Fruit fly (Drosophila melanogaster): ENCODE measurements around the gene CG5024.

CG5024 gene

DNA sequence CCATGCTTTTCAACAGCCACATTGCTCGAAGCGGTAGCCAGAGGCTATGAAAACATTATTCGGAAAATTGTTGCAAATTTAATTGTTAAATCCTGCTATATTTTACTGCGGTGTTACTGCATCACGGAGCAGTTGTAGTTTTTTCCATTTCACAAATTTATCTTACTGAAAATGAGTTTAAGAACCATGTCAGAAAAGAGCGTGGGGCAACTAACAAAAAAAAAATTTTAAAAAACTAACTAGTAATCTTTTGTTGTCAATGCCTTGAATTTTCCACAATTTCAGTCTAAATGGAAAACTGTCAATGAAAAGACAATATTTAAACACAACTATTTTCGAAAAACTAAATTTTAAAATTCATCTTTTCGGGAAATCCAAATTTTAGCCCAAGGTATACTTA lies at the start of gene CG5024:
CG5024 (plus strand) TSS at position 301 of the 400 bp plus-strand sequence.
- TF ChIP-seq Abd-B (GFP tag; optimal IDR thresholded peaks at IDR 0.05) = no peak
- no peak for TF ChIP-seq Dfd (GFP tag; optimal IDR thresholded peaks at IDR 0.05)
- no peak for TF ChIP-seq N (GFP tag; optimal IDR thresholded peaks at IDR 0.05)
- no peak for TF ChIP-seq br (GFP tag; optimal IDR thresholded peaks at IDR 0.05)
- no peak for TF ChIP-seq dmrt93B (GFP tag; optimal IDR thresholded peaks at IDR 0.05)
- TF ChIP-seq lola (GFP tag; optimal IDR thresholded peaks at IDR 0.05) = no peak
- no peak for TF ChIP-seq h (GFP tag; optimal IDR thresholded peaks at IDR 0.05)
- TF ChIP-seq OdsH (GFP tag; optimal IDR thresholded peaks at IDR 0.05) = no peak
- no peak for TF ChIP-seq tai (GFP tag; optimal IDR thresholded peaks at IDR 0.05)
- no peak for TF ChIP-seq psq (GFP tag; optimal IDR thresholded peaks at IDR 0.05)
- TF ChIP-seq dsf (GFP tag; optimal IDR thresholded peaks at IDR 0.05; ENCODE audit: borderline replicate concordance) = no peak

DNA sequence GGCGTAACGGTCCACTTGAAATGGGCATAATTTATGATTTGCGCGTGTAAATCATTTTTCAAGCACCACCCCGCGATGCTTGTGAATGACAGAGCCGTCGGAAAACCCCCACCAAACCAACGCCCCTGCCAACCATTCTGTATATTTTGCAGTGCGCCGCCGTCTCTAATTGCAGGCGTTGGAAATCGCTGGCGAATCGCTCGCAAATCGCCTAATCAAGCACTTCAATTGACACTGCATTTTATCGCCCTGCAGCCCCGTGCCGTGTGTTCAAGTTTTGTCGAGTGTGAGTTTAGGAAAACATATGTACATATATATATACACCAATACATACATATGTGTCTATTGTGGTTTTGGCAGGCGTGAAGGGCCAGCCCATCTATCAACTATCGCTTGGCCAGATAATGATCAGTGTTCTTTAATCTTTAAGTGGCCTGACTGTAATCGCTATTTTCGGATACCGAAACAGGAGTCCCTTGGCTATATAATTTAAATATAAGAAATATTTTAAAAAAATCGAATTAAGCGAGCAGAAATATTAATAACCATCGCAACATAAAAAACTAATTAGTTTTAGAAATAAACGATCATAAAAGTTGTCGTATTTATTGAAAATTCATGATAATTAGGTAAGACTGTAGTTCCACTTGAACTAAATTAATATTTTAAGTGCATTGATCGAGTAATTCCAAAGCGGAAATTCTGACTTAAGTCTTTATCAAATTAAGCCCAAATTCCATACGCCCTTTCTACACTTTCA lies 48.7 kb upstream of the CG5024 start:
- TF ChIP-seq brk (GFP tag; optimal IDR thresholded peaks at IDR 0.05) (no peak), jim (GFP tag; optimal IDR thresholded peaks at IDR 0.05) (no peak), Hnf4 (GFP tag; optimal IDR thresholded peaks at IDR 0.05) (no peak), br (GFP tag; optimal IDR thresholded peaks at IDR 0.05) (no peak), Abd-B (GFP tag; optimal IDR thresholded peaks at IDR 0.05) (no peak), Vsx2 (GFP tag; optimal IDR thresholded peaks at IDR 0.05; ENCODE audit: partially characterized antibody) (no peak), pan (optimal IDR thresholded peaks at IDR 0.05) (no peak), dmrt93B (GFP tag; optimal IDR thresholded peaks at IDR 0.05) (no peak), Dfd (GFP tag; optimal IDR thresholded peaks at IDR 0.05) (no peak), Dif (GFP tag; optimal IDR thresholded peaks at IDR 0.05; ENCODE audit: partially characterized antibody) (no peak), Rel (GFP tag; optimal IDR thresholded peaks at IDR 0.05) (no peak), Rel (tag; optimal IDR thresholded peaks at IDR 0.05) (no peak), fru (GFP tag; optimal IDR thresholded peaks at IDR 0.05) (no peak), sage (GFP tag; optimal IDR thresholded peaks at IDR 0.05) (no peak), tai (GFP tag; optimal IDR thresholded peaks at IDR 0.05) (no peak), OdsH (GFP tag; optimal IDR thresholded peaks at IDR 0.05) (no peak), Mio (GFP tag; optimal IDR thresholded peaks at IDR 0.05) (no peak), Myc (optimal IDR thresholded peaks at IDR 0.05) (no peak), h (GFP tag; optimal IDR thresholded peaks at IDR 0.05) (no peak), CrebA (GFP tag; optimal IDR thresholded peaks at IDR 0.05; ENCODE audit: borderline replicate concordance) (no peak), N (GFP tag; optimal IDR thresholded peaks at IDR 0.05) (no peak)

DNA sequence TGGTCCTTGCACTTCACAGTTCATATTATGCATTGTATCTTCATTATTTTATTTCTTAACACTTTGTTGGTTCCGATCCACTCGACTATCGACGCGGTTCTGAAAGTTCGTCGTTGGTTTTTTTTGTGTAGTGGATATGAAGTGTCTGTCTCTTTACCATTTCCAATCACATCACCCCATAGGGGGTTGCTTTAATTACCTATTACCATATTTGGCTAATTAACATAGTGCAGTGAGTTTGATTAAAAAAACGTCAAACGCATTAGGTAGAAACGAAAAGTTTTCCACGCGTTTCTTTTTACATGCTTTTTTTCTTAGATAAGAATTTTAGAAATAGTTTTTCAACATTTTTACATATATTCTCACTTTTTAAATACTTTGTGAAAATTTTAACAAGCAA lies 47.9 kb upstream of the CG5024 start, which contains the start of gene LpR1:
LpR1 (minus strand) TSS at position 101 of the 400 bp plus-strand sequence.
- no peak for TF ChIP-seq Vsx2 (GFP tag; optimal IDR thresholded peaks at IDR 0.05; ENCODE audit: partially characterized antibody)
- no peak for TF ChIP-seq Myc (optimal IDR thresholded peaks at IDR 0.05)

DNA sequence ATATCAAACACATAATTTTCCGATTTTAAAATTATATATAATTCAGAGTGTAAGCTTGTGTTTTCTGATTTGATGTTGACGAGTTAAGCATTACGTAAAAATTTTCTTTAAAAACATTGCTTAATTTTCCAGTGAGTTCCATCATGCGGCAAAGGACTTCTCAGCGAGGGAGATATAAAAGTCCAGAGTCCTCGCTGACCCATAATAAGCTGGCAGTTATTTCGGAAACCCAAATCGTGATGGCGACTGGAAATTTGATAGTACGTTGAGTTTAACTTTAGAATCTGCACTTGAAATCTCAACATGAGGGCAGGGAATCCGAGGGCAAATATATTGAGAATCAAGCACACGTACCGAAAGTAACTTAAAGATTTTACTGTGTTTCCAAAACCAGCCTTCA lies 35.6 kb upstream of the CG5024 start, which contains the start of the genes CG17197 and CG17198:
CG17197 (minus strand) TSS at position 101 of the 400 bp plus-strand sequence.
CG17198 (minus strand) TSS at position 101 of the 400 bp plus-strand sequence.
- TF ChIP-seq fru (GFP tag; optimal IDR thresholded peaks at IDR 0.05) = no peak
- TF ChIP-seq dmrt93B (GFP tag; optimal IDR thresholded peaks at IDR 0.05) = no peak
- TF ChIP-seq Vsx2 (GFP tag; optimal IDR thresholded peaks at IDR 0.05; ENCODE audit: partially characterized antibody) = no peak
- TF ChIP-seq pan (optimal IDR thresholded peaks at IDR 0.05) = no peak
- no peak for TF ChIP-seq Hr83 (GFP tag; optimal IDR thresholded peaks at IDR 0.05; ENCODE audit: poor library complexity, severe bottlenecking)
- no peak for TF ChIP-seq N (GFP tag; optimal IDR thresholded peaks at IDR 0.05)
- TF ChIP-seq Dif (GFP tag; optimal IDR thresholded peaks at IDR 0.05; ENCODE audit: partially characterized antibody) = no peak
- TF ChIP-seq Myc (optimal IDR thresholded peaks at IDR 0.05) = no peak
- no peak for TF ChIP-seq CrebA (GFP tag; optimal IDR thresholded peaks at IDR 0.05; ENCODE audit: borderline replicate concordance)
- no peak for TF ChIP-seq CG9705 (GFP tag; optimal IDR thresholded peaks at IDR 0.05)
- no peak for TF ChIP-seq Dfd (GFP tag; optimal IDR thresholded peaks at IDR 0.05)
- TF ChIP-seq rgr (GFP tag; optimal IDR thresholded peaks at IDR 0.05) = no peak
- no peak for TF ChIP-seq Sp1 (GFP tag; optimal IDR thresholded peaks at IDR 0.05)
- TF ChIP-seq usp (GFP tag; optimal IDR thresholded peaks at IDR 0.05) = no peak
- TF ChIP-seq foxo (GFP tag; optimal IDR thresholded peaks at IDR 0.05) = no peak
- TF ChIP-seq CG32264 (GFP tag; optimal IDR thresholded peaks at IDR 0.05) = no peak
- no peak for TF ChIP-seq sv (GFP tag; optimal IDR thresholded peaks at IDR 0.05)
- no peak for TF ChIP-seq dsf (GFP tag; optimal IDR thresholded peaks at IDR 0.05; ENCODE audit: borderline replicate concordance)
- TF ChIP-seq Jra (GFP tag; optimal IDR thresholded peaks at IDR 0.05) = no peak

All from whole organism, wandering third instar larva.